Fruit fly (Drosophila melanogaster) whole organism, embryonic: ENCODE results near the gene CG6726.
A peak's percentile ranks its signal among the peaks of the same experiment; 100 is the strongest.

Experiments
- Atf-2 ChIP-seq: fragments of 200-800 bp; sonication (Bioruptor generic); optimal IDR thresholded peaks from 2 replicates; lab custom pipeline; 2016; ENCODE audit warnings: missing biosample characterization, missing genetic modification characterization
- C15 ChIP-seq: fragments of 200-800 bp; sonication (Bioruptor generic); IDR thresholded peaks from 3 replicates; pipeline ENCODE4 v1.3.6; 2022; ENCODE audit warnings: missing biosample characterization, missing genetic modification characterization
- CG10209 ChIP-seq: fragments of 200-800 bp; sonication (Bioruptor generic); optimal IDR thresholded peaks from 3 replicates; lab custom pipeline; 2017; ENCODE audit warnings: missing biosample characterization, mild to moderate bottlenecking, missing genetic modification characterization, missing genetic modification reagents
- CG10543 ChIP-seq: fragments of 200-800 bp; sonication (Bioruptor generic); optimal IDR thresholded peaks from 3 replicates; lab custom pipeline; 2017; ENCODE audit warnings: missing biosample characterization, mild to moderate bottlenecking, missing genetic modification characterization, moderate library complexity
- CG11456 ChIP-seq: fragments of 200-800 bp; sonication (Bioruptor generic); IDR thresholded peaks from 3 replicates; pipeline ENCODE4 v1.3.6; 2022; ENCODE audit warnings: missing biosample characterization, missing genetic modification characterization
- CG13775 ChIP-seq: fragments of 200-800 bp; sonication (Bioruptor generic); optimal IDR thresholded peaks from 3 replicates; lab custom pipeline; 2017; ENCODE audit warnings: missing biosample characterization, mild to moderate bottlenecking, missing genetic modification characterization
- CG15696 ChIP-seq: fragments of 200-800 bp; sonication (Bioruptor generic); optimal IDR thresholded peaks from 2 replicates; lab custom pipeline; 2019; ENCODE audit warnings: missing biosample characterization, mild to moderate bottlenecking, missing genetic modification characterization, moderate library complexity
- CG17186 ChIP-seq: fragments of 200-800 bp; sonication (Bioruptor generic); optimal IDR thresholded peaks from 3 replicates; lab custom pipeline; 2017; ENCODE audit warnings: missing biosample characterization, missing genetic modification reagents, missing genetic modification characterization
- CG2678 ChIP-seq: fragments of 200-800 bp; sonication (Bioruptor generic); optimal IDR thresholded peaks from 3 replicates; lab custom pipeline; 2019; ENCODE audit warnings: missing biosample characterization, mild to moderate bottlenecking, missing genetic modification characterization, moderate library complexity
- CG2712 ChIP-seq: fragments of 200-800 bp; optimal IDR thresholded peaks from 3 replicates; lab custom pipeline; 2019; ENCODE audit warnings: missing biosample characterization, mild to moderate bottlenecking, missing genetic modification characterization, moderate library complexity
- CG30403 ChIP-seq: fragments of 200-800 bp; sonication (Bioruptor generic); optimal IDR thresholded peaks from 3 replicates; lab custom pipeline; 2016; ENCODE audit warnings: missing biosample characterization, missing genetic modification characterization
- CG31441 ChIP-seq: fragments of 200-800 bp; sonication (Bioruptor generic); IDR thresholded peaks from 2 replicates; pipeline ENCODE4 v1.3.6; 2022; ENCODE audit warnings: missing biosample characterization, missing genetic modification characterization
- CG3163 ChIP-seq: fragments of 200-800 bp; sonication (Bioruptor generic); optimal IDR thresholded peaks from 3 replicates; lab custom pipeline; 2016; ENCODE audit warnings: missing biosample characterization, missing genetic modification characterization
- CG4360 ChIP-seq: fragments of 200-800 bp; sonication (Bioruptor generic); IDR thresholded peaks from 2 replicates; pipeline ENCODE4 v1.3.6; 2022; ENCODE audit warnings: missing biosample characterization, missing genetic modification characterization
- CG4820 ChIP-seq: fragments of 200-800 bp; sonication (Bioruptor generic); optimal IDR thresholded peaks from 3 replicates; lab custom pipeline; 2016; ENCODE audit warnings: missing biosample characterization, missing genetic modification characterization
- CG5180 ChIP-seq: fragments of 200-800 bp; sonication (Bioruptor generic); optimal IDR thresholded peaks from 3 replicates; lab custom pipeline; 2017; ENCODE audit warnings: missing biosample characterization, missing genetic modification characterization, mild to moderate bottlenecking, moderate library complexity, missing genetic modification reagents
- CG5245 ChIP-seq: fragments of 200-800 bp; sonication (Bioruptor generic); optimal IDR thresholded peaks from 3 replicates; lab custom pipeline; 2016; ENCODE audit warnings: missing biosample characterization, missing genetic modification characterization
- CG7987 ChIP-seq: fragments of 200-800 bp; sonication (Bioruptor generic); optimal IDR thresholded peaks from 2 replicates; lab custom pipeline; 2018; ENCODE audit warnings: missing biosample characterization, mild to moderate bottlenecking, missing genetic modification characterization, moderate library complexity
- CG9727 ChIP-seq: fragments of 200-800 bp; sonication (Bioruptor generic); optimal IDR thresholded peaks from 3 replicates; lab custom pipeline; 2017; ENCODE audit warnings: missing biosample characterization, mild to moderate bottlenecking, missing genetic modification characterization
- CG9817 ChIP-seq: fragments of 200-800 bp; sonication (Bioruptor generic); optimal IDR thresholded peaks from 2 replicates; lab custom pipeline; 2018; ENCODE audit warnings: missing biosample characterization, mild to moderate bottlenecking, missing genetic modification characterization, moderate library complexity
- D ChIP-seq, 2 experiments: fragments of 200-800 bp in 1 of 2; fragments of >200 bp in 1 of 2; sonication (Bioruptor generic) in 1 of 2; optimal IDR thresholded peaks; 2 replicates in 1 of 2; 3 replicates in 1 of 2; lab custom pipeline; 2017; ENCODE audit warnings: mild to moderate bottlenecking in 1 of 2, missing biosample characterization in 1 of 2, missing genetic modification characterization in 1 of 2, missing genetic modification reagents in 1 of 2
- Dfd ChIP-seq, 2 experiments: fragments of >200 bp; optimal IDR thresholded peaks; 2 replicates each; lab custom pipeline; 2017; ENCODE audit warnings: missing biosample characterization in 2 of 2, missing genetic modification characterization in 2 of 2
- Dip2 ChIP-seq: fragments of 200-800 bp; sonication (Bioruptor generic); IDR thresholded peaks from 2 replicates; pipeline ENCODE4 v1.3.6; 2022; ENCODE audit warnings: missing biosample characterization, missing genetic modification characterization
- E2f2 ChIP-seq: fragments of 200-800 bp; sonication (Bioruptor generic); IDR thresholded peaks from 2 replicates; pipeline ENCODE4 v1.3.6; 2022; ENCODE audit warnings: missing biosample characterization, missing genetic modification characterization
- HLH54F ChIP-seq: fragments of 200-800 bp; sonication (Bioruptor generic); optimal IDR thresholded peaks from 3 replicates; lab custom pipeline; 2016; ENCODE audit warnings: missing biosample characterization, missing genetic modification characterization
- Hr39 ChIP-seq: fragments of >200 bp; optimal IDR thresholded peaks from 2 replicates; lab custom pipeline; 2017
- Hr78 ChIP-seq, 2 experiments: fragments of 200-800 bp in 1 of 2; fragments of >200 bp in 1 of 2; sonication (Bioruptor generic) in 1 of 2; optimal IDR thresholded peaks; 2 replicates each; lab custom pipeline; 2017 to 2019; ENCODE audit warnings: missing biosample characterization in 2 of 2, missing genetic modification characterization in 2 of 2, mild to moderate bottlenecking in 1 of 2, moderate library complexity in 1 of 2
- Kr ChIP-seq: fragments of 200-800 bp; sonication (Bioruptor generic); optimal IDR thresholded peaks from 2 replicates; lab custom pipeline; 2017; ENCODE audit warnings: missing biosample characterization, mild to moderate bottlenecking, missing genetic modification characterization
- Med ChIP-seq: fragments of 200-800 bp; sonication (Bioruptor generic); peaks from one replicate; lab custom pipeline; 2016; ENCODE audit warnings: missing biosample characterization, missing genetic modification characterization, mild to moderate bottlenecking, inconsistent platforms, moderate library complexity
- Scr ChIP-seq: fragments of 200-800 bp; sonication (Bioruptor generic); IDR thresholded peaks from 2 replicates; pipeline ENCODE4 v1.3.6; 2022; ENCODE audit warnings: missing biosample characterization, missing genetic modification characterization; ENCODE audit not compliant: partially characterized antibody
- az2 ChIP-seq: fragments of 200-800 bp; sonication (Bioruptor generic); optimal IDR thresholded peaks from 3 replicates; lab custom pipeline; 2016; ENCODE audit warnings: missing biosample characterization, missing genetic modification characterization
- bcd ChIP-seq: fragments of 200-800 bp; sonication (Bioruptor generic); optimal IDR thresholded peaks from 2 replicates; lab custom pipeline; 2017; ENCODE audit warnings: missing biosample characterization, mild to moderate bottlenecking, missing genetic modification characterization
- cad ChIP-seq: fragments of >200 bp; optimal IDR thresholded peaks from 2 replicates; lab custom pipeline; 2017; ENCODE audit warnings: missing biosample characterization, missing genetic modification characterization
- cato ChIP-seq: fragments of 200-800 bp; sonication (Bioruptor generic); optimal IDR thresholded peaks from 2 replicates; lab custom pipeline; 2016; ENCODE audit warnings: missing biosample characterization, missing genetic modification characterization, borderline replicate concordance
- caup ChIP-seq: fragments of 200-800 bp; sonication (Bioruptor generic); optimal IDR thresholded peaks from 3 replicates; lab custom pipeline; 2017; ENCODE audit warnings: missing biosample characterization, mild to moderate bottlenecking, missing genetic modification characterization, moderate library complexity; ENCODE audit not compliant: severe bottlenecking
- chm ChIP-seq: fragments of 200-800 bp; sonication (Bioruptor generic); IDR thresholded peaks from 2 replicates; pipeline ENCODE4 v1.3.6; 2022; ENCODE audit warnings: missing biosample characterization, missing genetic modification characterization
- dm ChIP-seq: fragments of 200-800 bp; sonication (Bioruptor generic); optimal IDR thresholded peaks from 3 replicates; lab custom pipeline; 2016; ENCODE audit warnings: missing biosample characterization, missing genetic modification characterization
- gem ChIP-seq: fragments of 200-800 bp; sonication (Bioruptor generic); optimal IDR thresholded peaks from 2 replicates; lab custom pipeline; 2019; ENCODE audit warnings: missing biosample characterization, mild to moderate bottlenecking, missing genetic modification characterization, moderate library complexity
- hbn ChIP-seq: fragments of 200-800 bp; sonication (Bioruptor generic); IDR thresholded peaks from 2 replicates; pipeline ENCODE4 v1.3.6; 2022; ENCODE audit warnings: missing biosample characterization, missing genetic modification characterization; ENCODE audit not compliant: partially characterized antibody
- knrl ChIP-seq: fragments of 200-800 bp; sonication (Bioruptor generic); IDR thresholded peaks from 3 replicates; pipeline ENCODE4 v1.3.6; 2022; ENCODE audit warnings: missing biosample characterization, missing genetic modification characterization; ENCODE audit not compliant: partially characterized antibody
- lola ChIP-seq, 3 experiments: fragments of >200 bp in 2 of 3; fragments of 200-800 bp in 1 of 3; sonication (Bioruptor generic) in 1 of 3; optimal IDR thresholded peaks; 2 replicates each; lab custom pipeline; 2017 to 2019; ENCODE audit warnings: missing biosample characterization in 3 of 3, missing genetic modification characterization in 3 of 3, mild to moderate bottlenecking in 1 of 3, moderate library complexity in 1 of 3
- nau ChIP-seq: fragments of 200-800 bp; sonication (Bioruptor generic); optimal IDR thresholded peaks from 3 replicates; lab custom pipeline; 2017; ENCODE audit warnings: missing biosample characterization, mild to moderate bottlenecking, missing genetic modification characterization, missing genetic modification reagents
- row ChIP-seq: fragments of 200-800 bp; sonication (Bioruptor generic); IDR thresholded peaks from 3 replicates; pipeline ENCODE4 v1.3.6; 2022; ENCODE audit warnings: missing biosample characterization, missing genetic modification characterization
- slp2 ChIP-seq: fragments of 200-800 bp; sonication (Bioruptor generic); optimal IDR thresholded peaks from 2 replicates; lab custom pipeline; 2016; ENCODE audit warnings: missing biosample characterization, missing genetic modification characterization
- sob ChIP-seq: fragments of 200-800 bp; sonication (Bioruptor generic); IDR thresholded peaks from 2 replicates; pipeline ENCODE4 v1.3.6; 2022; ENCODE audit warnings: missing biosample characterization, missing genetic modification characterization
- sqz ChIP-seq: fragments of 200-800 bp; sonication (Bioruptor generic); optimal IDR thresholded peaks from 3 replicates; lab custom pipeline; 2018; ENCODE audit warnings: missing biosample characterization, mild to moderate bottlenecking, missing genetic modification characterization
- stwl ChIP-seq: fragments of 200-800 bp; sonication (Bioruptor generic); optimal IDR thresholded peaks from 3 replicates; lab custom pipeline; 2018; ENCODE audit warnings: missing biosample characterization, mild to moderate bottlenecking, missing genetic modification characterization, moderate library complexity
- tin ChIP-seq: fragments of 200-800 bp; sonication (Bioruptor generic); optimal IDR thresholded peaks from 3 replicates; lab custom pipeline; 2016; ENCODE audit warnings: missing biosample characterization, missing genetic modification characterization
- ttk ChIP-seq: fragments of 200-800 bp; sonication (Bioruptor generic); IDR thresholded peaks from 2 replicates; pipeline ENCODE4 v2.1.2; 2022; ENCODE audit warnings: missing biosample characterization, missing genetic modification characterization

CG6726 gene

dm6 chr3R:23067209-23067826 is 24.2 kb upstream of the CG6726 start, which contains the start of gene CG17111 (continued):
- peak; percentile 27 for TF ChIP-seq tin
- peak; percentile 44 for TF ChIP-seq CG4820 (GFP tag; lab: Kevin White, UChicago)
- no peak for TF ChIP-seq slp2 (GFP tag; lab: Kevin White, UChicago)
- no peak for TF ChIP-seq D (optimal IDR thresholded peaks at IDR 0.05; lab: Kevin White, UChicago)
- peak; percentile 27 for TF ChIP-seq D (GFP tag; optimal IDR thresholded peaks at IDR 0.05; lab: Kevin White, UChicago)
- TF ChIP-seq CG15696 (tag; lab: Kevin White, UChicago) = no peak
- TF ChIP-seq Hr78 (GFP tag; optimal IDR thresholded peaks at IDR 0.05; lab: Kevin White, UChicago) = no peak
- no peak for TF ChIP-seq CG7987 (GFP tag; lab: Kevin White, UChicago)
- TF ChIP-seq bcd (GFP tag; lab: Kevin White, UChicago) = peak; percentile 39
- TF ChIP-seq CG9817 (tag; lab: Kevin White, UChicago) = no peak
- no peak for TF ChIP-seq knrl (GFP tag; lab: Robert Waterston, UW)
- TF ChIP-seq E2f2 = no peak
- no peak for TF ChIP-seq CG5180 (GFP tag; lab: Kevin White, UChicago)
- TF ChIP-seq gem = peak; percentile 72
- no peak for TF ChIP-seq HLH54F (GFP tag; lab: Kevin White, UChicago)
- TF ChIP-seq CG30403 (GFP tag; lab: Kevin White, UChicago) = peak; percentile 57
- peak; percentile 23 for TF ChIP-seq caup
- TF ChIP-seq sqz (GFP tag; lab: Kevin White, UChicago) = no peak
- TF ChIP-seq nau = no peak
- no peak for TF ChIP-seq Atf-2 (GFP tag; lab: Kevin White, UChicago)
- TF ChIP-seq CG2712 (tag; lab: Kevin White, UChicago) = no peak
- no peak for TF ChIP-seq CG13775 (GFP tag; lab: Kevin White, UChicago)
- TF ChIP-seq Scr (GFP tag; lab: Robert Waterston, UW) = no peak
- no peak for TF ChIP-seq Dip2 (GFP tag; lab: Robert Waterston, UW)
- peak; percentile 57 for TF ChIP-seq Med (GFP tag; lab: Kevin White, UChicago)
- TF ChIP-seq cato = no peak
- peak; percentile 15 for TF ChIP-seq az2
- TF ChIP-seq CG31441 (GFP tag; lab: Robert Waterston, UW) = peak; percentile 60; the same call in 1 of the 2 replicates
- TF ChIP-seq CG2678 (tag; lab: Kevin White, UChicago) = peak; percentile 70
- TF ChIP-seq CG9727 (GFP tag; lab: Kevin White, UChicago) = peak; percentile 44
- peak; percentile 0 for TF ChIP-seq CG5245
- no peak for TF ChIP-seq sob
- no peak for TF ChIP-seq CG4360 (GFP tag; lab: Robert Waterston, UW)
- no peak for TF ChIP-seq CG10543 (GFP tag; lab: Kevin White, UChicago)
- no peak for TF ChIP-seq Dfd (GFP tag; optimal IDR thresholded peaks at IDR 0.05; lab: Kevin White, UChicago)
- TF ChIP-seq row (GFP tag; lab: Robert Waterston, UW) = peak; percentile 48
- TF ChIP-seq hbn = no peak
- TF ChIP-seq CG3163 (GFP tag; lab: Kevin White, UChicago) = no peak
- TF ChIP-seq cad (GFP tag; lab: Kevin White, UChicago) = no peak
- 0 out of 2 replicates have a peak, but pooled peaks have one; percentile 35 for TF ChIP-seq ttk
- TF ChIP-seq Kr = no peak
- no peak for TF ChIP-seq C15 (GFP tag; lab: Robert Waterston, UW)
- TF ChIP-seq CG10209 (GFP tag; lab: Kevin White, UChicago) = peak; percentile 36
- no peak for TF ChIP-seq dm (GFP tag; lab: Kevin White, UChicago)
- TF ChIP-seq stwl (tag; lab: Kevin White, UChicago) = no peak
- TF ChIP-seq Hr39 (lab: Kevin White, UChicago) = no peak
- no peak for TF ChIP-seq lola (GFP tag; optimal IDR thresholded peaks at IDR 0.05; lab: Kevin White, UChicago)
- no peak for TF ChIP-seq CG11456 (GFP tag; lab: Robert Waterston, UW)
- TF ChIP-seq chm (GFP tag; lab: Robert Waterston, UW) = no peak
- TF ChIP-seq CG17186 (GFP tag; lab: Kevin White, UChicago) = no peak
